Worm (Caenorhabditis elegans) whole organism, midembryonic: Measurements from ENCODE around the gene har-1.

ENCODE experiments used
- T22C8.4 ChIP-seq: fragments of 200-800 bp; sonication (Bioruptor generic); IDR thresholded peaks from 2 replicates; pipeline ENCODE4 v1.3.6; 2022; ENCODE audit warnings: missing genetic modification characterization, missing compliant biosample characterization
- cog-1 ChIP-seq: sonication (generic microtip); optimal IDR thresholded peaks from 2 replicates; lab custom pipeline; 2016; ENCODE audit warnings: missing genetic modification characterization, missing compliant biosample characterization
- flt-1 ChIP-seq: fragments of 200-800 bp; sonication (Bioruptor generic); IDR thresholded peaks from 2 replicates; pipeline ENCODE4 v1.3.6; 2022; ENCODE audit warnings: missing genetic modification characterization, missing compliant biosample characterization
- klf-2 ChIP-seq: fragments of 200-800 bp; sonication (Bioruptor generic); conservative IDR thresholded peaks from 2 replicates; pipeline ENCODE4 v1.3.6; 2022; ENCODE audit warnings: missing genetic modification reagents, missing genetic modification characterization, missing compliant biosample characterization
- med-1 ChIP-seq: sonication (generic microtip); optimal IDR thresholded peaks from 2 replicates; lab custom pipeline; 2017; ENCODE audit warnings: missing genetic modification characterization, mild to moderate bottlenecking, missing compliant biosample characterization, antibody characterized with exemption, missing genetic modification reagents; ENCODE audit not compliant: insufficient read depth
- ref-1 ChIP-seq: fragments of 200-800 bp; sonication (Bioruptor generic); conservative IDR thresholded peaks from 2 replicates; pipeline ENCODE4 v1.3.6; 2022; ENCODE audit warnings: missing genetic modification reagents, missing genetic modification characterization, missing compliant biosample characterization
- tab-1 ChIP-seq: fragments of 200-800 bp; sonication (Bioruptor generic); IDR thresholded peaks from 2 replicates; pipeline ENCODE4 v1.3.6; 2022; ENCODE audit warnings: missing genetic modification characterization, missing compliant biosample characterization
- ztf-23 ChIP-seq: fragments of 200-800 bp; sonication (Bioruptor generic); IDR thresholded peaks from 2 replicates; pipeline ENCODE4 v1.3.6; 2022; ENCODE audit warnings: missing genetic modification reagents, missing genetic modification characterization, missing compliant biosample characterization
- ztf-29 ChIP-seq: fragments of 200-800 bp; sonication (Bioruptor generic); IDR thresholded peaks from 2 replicates; pipeline ENCODE4 v1.3.6; 2022; ENCODE audit warnings: missing genetic modification reagents, missing genetic modification characterization, missing compliant biosample characterization

har-1 gene

ce11 chrIII:4194349-4195110 is 42.7 kb downstream of the har-1 start:
- TF ChIP-seq klf-2 (GFP tag; lab: Robert Waterston, UW) (no peak), ztf-23 (no peak), med-1 (no peak), T22C8.4 (GFP tag; lab: Robert Waterston, UW) (no peak), ref-1 (GFP tag; lab: Robert Waterston, UW) (no peak), ztf-29 (no peak)

- TF ChIP-seq flt-1 (GFP tag; lab: Robert Waterston, UW) = no peak
- TF ChIP-seq ztf-29 = no peak
- no peak for TF ChIP-seq tab-1 (GFP tag; lab: Robert Waterston, UW)
These were observed 43.6 kb downstream of the har-1 start for ce11 chrIII:4195306-4196008.

DNA sequence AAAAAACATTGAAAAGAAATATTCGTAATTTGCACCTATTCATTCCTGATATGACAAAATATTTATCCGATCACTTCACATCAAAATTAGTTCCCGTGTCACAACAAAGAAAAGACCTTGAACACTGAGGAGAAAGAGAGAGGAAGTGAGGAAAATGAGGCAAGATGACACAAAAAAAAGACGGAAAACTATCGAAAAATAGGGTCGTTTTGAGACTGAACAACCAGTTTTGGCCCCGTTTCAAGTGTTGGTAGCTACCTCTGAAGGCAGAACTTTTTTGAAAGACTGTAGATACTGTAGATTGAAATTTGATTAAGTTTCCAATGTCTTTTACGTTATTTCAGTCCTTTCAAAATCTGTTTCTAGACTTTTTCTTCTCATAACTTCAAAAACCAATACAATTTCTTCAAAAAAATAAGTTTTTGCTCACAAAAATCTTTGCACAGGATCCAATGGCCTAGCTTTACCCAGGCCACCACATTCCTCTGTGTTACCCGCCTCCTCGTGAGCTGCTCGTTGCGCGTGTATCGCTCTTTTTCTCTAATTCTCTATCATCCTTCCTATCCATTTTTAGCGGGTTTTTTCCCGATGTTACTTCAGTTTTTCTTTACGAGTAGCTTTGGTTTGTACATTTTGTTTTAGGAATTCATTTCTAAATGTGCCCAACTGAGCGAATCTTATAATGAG is 44.6 kb downstream of the har-1 start:
- TF ChIP-seq ref-1 (GFP tag; lab: Robert Waterston, UW) (no peak), klf-2 (GFP tag; lab: Robert Waterston, UW) (no peak), flt-1 (GFP tag; lab: Robert Waterston, UW) (no peak), T22C8.4 (GFP tag; lab: Robert Waterston, UW) (no peak), ztf-29 (no peak), med-1 (no peak), tab-1 (GFP tag; lab: Robert Waterston, UW) (no peak; the same call in 1 of the 2 replicates), ztf-23 (peak; percentile 75), cog-1 (peak; percentile 47)

DNA sequence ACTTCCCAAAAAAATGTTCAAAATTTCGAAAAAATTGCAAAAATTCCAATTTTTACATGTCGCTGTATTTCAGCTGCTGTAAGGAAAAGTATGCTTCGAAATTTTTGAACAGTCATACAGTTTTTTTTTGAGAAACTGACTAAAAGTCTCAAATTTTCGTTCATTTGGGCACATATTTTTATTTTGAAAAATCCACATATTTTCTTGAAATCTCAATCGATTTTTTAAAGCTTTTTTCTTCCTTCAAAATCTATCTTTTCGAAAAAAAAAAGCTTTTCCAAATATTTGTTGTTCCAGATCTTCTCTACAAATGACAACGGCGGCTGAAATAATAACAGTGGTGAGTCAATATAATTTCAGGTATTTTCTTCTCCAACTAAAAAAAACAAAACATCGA is 45.1 kb downstream of the har-1 start, which contains the start of gene asd-1:
Gene asd-1 (plus strand): TSS at position 298 of the 397 bp plus-strand sequence.
- no peak for TF ChIP-seq ztf-23
- TF ChIP-seq ref-1 (GFP tag; lab: Robert Waterston, UW) = no peak
- no peak for TF ChIP-seq flt-1 (GFP tag; lab: Robert Waterston, UW)
- no peak for TF ChIP-seq klf-2 (GFP tag; lab: Robert Waterston, UW)
- TF ChIP-seq med-1 = no peak
